Worm (Caenorhabditis elegans): Measurements from ENCODE around the gene maa-1.

Gene maa-1

ce11 chrIII:11841728-11842127 is 19.4 kb upstream of the maa-1 start:
- TF ChIP-seq nhr-77 (tag; optimal IDR thresholded peaks at IDR 0.05), result no peak
- TF ChIP-seq ama-1 (optimal IDR thresholded peaks at IDR 0.05), result no peak
- no peak for TF ChIP-seq aly-2 (tag; optimal IDR thresholded peaks at IDR 0.05)
- TF ChIP-seq elt-2 (tag; optimal IDR thresholded peaks at IDR 0.05), result no peak
- TF ChIP-seq ztf-4 (tag; optimal IDR thresholded peaks at IDR 0.05), result no peak
- TF ChIP-seq nhr-25 (tag; optimal IDR thresholded peaks at IDR 0.05), result no peak
- no peak for TF ChIP-seq tbx-2 (tag; optimal IDR thresholded peaks at IDR 0.05)
- no peak for TF ChIP-seq egl-5 (tag; optimal IDR thresholded peaks at IDR 0.05)
- no peak for TF ChIP-seq mdl-1 (tag; optimal IDR thresholded peaks at IDR 0.05)
- no peak for TF ChIP-seq lin-15B (tag; optimal IDR thresholded peaks at IDR 0.05)
- no peak for TF ChIP-seq unc-62 (GFP tag; optimal IDR thresholded peaks at IDR 0.05)
- TF ChIP-seq ceh-9 (tag; optimal IDR thresholded peaks at IDR 0.05), result no peak
- TF ChIP-seq ztf-11 (tag; optimal IDR thresholded peaks at IDR 0.05), result no peak
- TF ChIP-seq nhr-43 (tag; optimal IDR thresholded peaks at IDR 0.05; ENCODE audit: poor library complexity, severe bottlenecking), result no peak

- TF ChIP-seq skn-1 (tag; optimal IDR thresholded peaks at IDR 0.05), result peak; percentile 92
- no peak for TF ChIP-seq pqm-1 (tag; optimal IDR thresholded peaks at IDR 0.05)
- TF ChIP-seq nfya-1 (tag; optimal IDR thresholded peaks at IDR 0.05; ENCODE audit: insufficient read depth), result peak; percentile 21
- no peak for TF ChIP-seq ceh-9 (tag; optimal IDR thresholded peaks at IDR 0.05)
- peak; percentile 8 for TF ChIP-seq hmg-11 (tag; optimal IDR thresholded peaks at IDR 0.05)
Measured at ce11 chrIII:11836734-11837133, 14.4 kb upstream of the maa-1 start.

- TF ChIP-seq egl-5 (tag; optimal IDR thresholded peaks at IDR 0.05) (peak; percentile 13), pha-4 (tag; optimal IDR thresholded peaks at IDR 0.05) (peak; percentile 7), nhr-77 (tag; optimal IDR thresholded peaks at IDR 0.05) (no peak), nfya-1 (tag; optimal IDR thresholded peaks at IDR 0.05; ENCODE audit: insufficient read depth) (peak; percentile 51)
Measured at ce11 chrIII:11836054-11836453, 13.7 kb upstream of the maa-1 start.

DNA sequence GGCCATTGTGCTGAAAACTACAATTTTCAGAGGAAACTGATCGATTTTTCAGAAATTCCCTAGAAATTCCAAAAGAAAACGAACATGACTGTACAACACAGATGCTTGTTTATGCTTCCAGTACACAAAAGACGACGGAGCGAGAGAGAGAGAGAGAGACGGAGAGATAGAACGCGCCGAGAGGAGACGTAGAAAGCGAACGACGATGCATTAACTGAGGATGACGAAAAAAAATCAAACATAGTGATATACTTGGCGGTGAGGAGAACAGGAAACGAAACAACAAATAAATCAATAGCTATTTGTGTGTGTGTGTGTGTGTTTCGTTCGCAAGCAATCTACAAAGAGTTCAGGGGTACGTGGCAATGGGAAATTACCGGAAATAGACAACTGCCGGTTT is 12.5 kb upstream of the maa-1 start:
- TF ChIP-seq egl-27 (tag; optimal IDR thresholded peaks at IDR 0.05) (no peak), zag-1 (tag; optimal IDR thresholded peaks at IDR 0.05) (no peak), ceh-9 (tag; optimal IDR thresholded peaks at IDR 0.05) (no peak), lin-39 (tag; optimal IDR thresholded peaks at IDR 0.05) (peak; percentile 15), pqm-1 (tag; optimal IDR thresholded peaks at IDR 0.05) (peak; percentile 61), ztf-11 (tag; optimal IDR thresholded peaks at IDR 0.05) (no peak), ztf-4 (tag; optimal IDR thresholded peaks at IDR 0.05) (no peak), snpc-4 (tag; optimal IDR thresholded peaks at IDR 0.05) (peak; percentile 17), skn-1 (tag; optimal IDR thresholded peaks at IDR 0.05) (peak; percentile 75), jun-1 (tag; optimal IDR thresholded peaks at IDR 0.05) (no peak), nhr-67 (tag; optimal IDR thresholded peaks at IDR 0.05) (no peak), elt-3 (tag; optimal IDR thresholded peaks at IDR 0.05) (no peak), elt-1 (tag; optimal IDR thresholded peaks at IDR 0.05) (no peak), elt-2 (tag; optimal IDR thresholded peaks at IDR 0.05) (peak; percentile 42), nhr-237 (tag; optimal IDR thresholded peaks at IDR 0.05) (no peak), nhr-11 (tag; optimal IDR thresholded peaks at IDR 0.05) (no peak), lsy-12 (tag; optimal IDR thresholded peaks at IDR 0.05) (no peak), R02D3.7 (tag; optimal IDR thresholded peaks at IDR 0.05) (no peak), ama-1 (optimal IDR thresholded peaks at IDR 0.05) (peak; percentile 20), ceh-82 (tag; optimal IDR thresholded peaks at IDR 0.05) (no peak), fkh-10 (GFP tag; optimal IDR thresholded peaks at IDR 0.05) (no peak), ceh-28 (tag; optimal IDR thresholded peaks at IDR 0.05) (peak; percentile 37), unc-62 (GFP tag; optimal IDR thresholded peaks at IDR 0.05) (no peak), ZK546.5 (tag; optimal IDR thresholded peaks at IDR 0.05) (no peak), nhr-12 (tag; optimal IDR thresholded peaks at IDR 0.05) (no peak), nhr-28 (tag; optimal IDR thresholded peaks at IDR 0.05) (no peak), tbx-2 (tag; optimal IDR thresholded peaks at IDR 0.05) (no peak), nhr-43 (tag; optimal IDR thresholded peaks at IDR 0.05; ENCODE audit: poor library complexity, severe bottlenecking) (no peak), sea-2 (GFP tag; optimal IDR thresholded peaks at IDR 0.05) (no peak), eor-1 (tag; optimal IDR thresholded peaks at IDR 0.05) (no peak), unc-39 (tag; optimal IDR thresholded peaks at IDR 0.05) (no peak), fos-1 (tag; optimal IDR thresholded peaks at IDR 0.05) (no peak), nhr-25 (tag; optimal IDR thresholded peaks at IDR 0.05) (no peak), nhr-23 (tag; optimal IDR thresholded peaks at IDR 0.05) (no peak), lin-15B (tag; optimal IDR thresholded peaks at IDR 0.05) (no peak), nhr-77 (tag; optimal IDR thresholded peaks at IDR 0.05) (no peak), mdl-1 (tag; optimal IDR thresholded peaks at IDR 0.05) (no peak), nfya-1 (tag; optimal IDR thresholded peaks at IDR 0.05; ENCODE audit: insufficient read depth) (peak; percentile 50), hmg-11 (tag; optimal IDR thresholded peaks at IDR 0.05) (peak; percentile 18), egl-5 (tag; optimal IDR thresholded peaks at IDR 0.05) (peak; percentile 50), fkh-2 (tag; optimal IDR thresholded peaks at IDR 0.05) (no peak), daf-12 (tag; optimal IDR thresholded peaks at IDR 0.05) (no peak), pha-4 (tag; optimal IDR thresholded peaks at IDR 0.05) (peak; percentile 96), nhr-76 (tag; optimal IDR thresholded peaks at IDR 0.05) (no peak)

Data from whole organism, L3 larva.